Worm (Caenorhabditis elegans) whole organism, L4/young adult: ENCODE data around the gene alkb-8.

Experiments
- dao-5 ChIP-seq: sonication (generic microtip); optimal IDR thresholded peaks from 2 replicates; lab custom pipeline; 2016; ENCODE audit warnings: missing genotype, missing genetic modification characterization, moderate library complexity, missing compliant biosample characterization
- him-1 ChIP-seq: sonication (generic microtip); optimal IDR thresholded peaks from 2 replicates; lab custom pipeline; 2016; ENCODE audit warnings: missing genotype, missing genetic modification reagents, missing genetic modification characterization, missing compliant biosample characterization

DNA sequence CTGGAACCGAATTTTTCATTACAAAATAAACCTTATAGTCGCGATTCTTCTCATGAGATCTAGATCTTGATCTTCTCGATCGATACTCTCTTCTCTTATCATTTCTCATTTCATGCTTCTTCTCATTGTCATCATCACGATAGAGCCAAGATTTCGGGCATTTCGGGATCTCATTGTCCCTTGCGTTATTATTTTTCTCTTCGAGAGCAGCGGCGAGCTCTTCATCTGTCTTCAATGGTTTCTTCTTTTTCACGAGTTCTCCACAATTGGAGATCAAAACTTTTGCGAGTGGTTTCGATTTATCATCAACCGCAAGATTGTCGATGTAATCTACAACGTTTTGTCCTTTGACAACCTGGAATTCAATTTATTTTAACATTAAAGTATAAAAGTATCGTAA lies 10.8 kb upstream of the alkb-8 start:
- TF ChIP-seq him-1 (tag; lab: Kevin White, UChicago) (no peak), dao-5 (no peak)
